Worm (Caenorhabditis elegans): Measurements from ENCODE around the gene T23G7.3.

T23G7.3 gene

ce11 chrII:9128132-9128531, 39.5 kb downstream of the T23G7.3 start (continued):
- no peak for TF ChIP-seq ztf-7 (tag; optimal IDR thresholded peaks at IDR 0.05)
- peak; percentile 19 for TF ChIP-seq nhr-102 (tag; optimal IDR thresholded peaks at IDR 0.05)
- no peak for TF ChIP-seq jun-1 (tag; optimal IDR thresholded peaks at IDR 0.05)
- peak; percentile 68; the same call in 1 of the 2 replicates for TF ChIP-seq tra-1 (GFP tag; IDR thresholded peaks at IDR 0.05)
- 0 out of 2 replicates have a peak, but pooled peaks have one; percentile 21 for TF ChIP-seq hmg-1.1 (GFP tag; IDR thresholded peaks at IDR 0.05)
- no peak for TF ChIP-seq nhr-25 (tag; optimal IDR thresholded peaks at IDR 0.05; ENCODE audit: borderline replicate concordance, insufficient read depth)
- no peak for TF ChIP-seq daf-12 (tag; optimal IDR thresholded peaks at IDR 0.05)
- TF ChIP-seq nhr-41 (GFP tag; IDR thresholded peaks at IDR 0.05), result 0 out of 2 replicates have a peak, but pooled peaks have one; percentile 6
- TF ChIP-seq F37D6.2 (tag; optimal IDR thresholded peaks at IDR 0.05), result no peak
- TF ChIP-seq lin-39 (tag; optimal IDR thresholded peaks at IDR 0.05), result no peak
- peak; percentile 34; the same call in 1 of the 2 replicates for TF ChIP-seq T26A8.4 (GFP tag; IDR thresholded peaks at IDR 0.05)
- TF ChIP-seq tag-97 (GFP tag; IDR thresholded peaks at IDR 0.05), result no peak
- TF ChIP-seq lin-38 (GFP tag; IDR thresholded peaks at IDR 0.05), result peak; percentile 26; the same call in 1 of the 2 replicates
- TF ChIP-seq mxl-2 (GFP tag; conservative IDR thresholded peaks at IDR 0.05), result no peak
- peak; percentile 68 for TF ChIP-seq nhr-77 (tag; optimal IDR thresholded peaks at IDR 0.05)
- no peak for TF ChIP-seq unc-130 (GFP tag; optimal IDR thresholded peaks at IDR 0.05)
- TF ChIP-seq Y48G9A.11 (GFP tag; IDR thresholded peaks at IDR 0.05), result no peak
- TF ChIP-seq T20F7.1 (GFP tag; optimal IDR thresholded peaks at IDR 0.05), result peak; percentile 20
- TF ChIP-seq ceh-20 (GFP tag; IDR thresholded peaks at IDR 0.05), result no peak
- TF ChIP-seq ZK337.2 (GFP tag; IDR thresholded peaks at IDR 0.05), result no peak
- TF ChIP-seq zip-11 (GFP tag; IDR thresholded peaks at IDR 0.05), result no peak
- peak; percentile 44 to 68 for TF ChIP-seq lsy-2 (tag; optimal IDR thresholded peaks at IDR 0.05)
- no peak for TF ChIP-seq zag-1 (tag; optimal IDR thresholded peaks at IDR 0.05)
- TF ChIP-seq lim-7 (GFP tag; IDR thresholded peaks at IDR 0.05), result no peak
- peak; percentile 69 for TF ChIP-seq lin-29 (GFP tag; IDR thresholded peaks at IDR 0.05)
- TF ChIP-seq ceh-28 (tag; optimal IDR thresholded peaks at IDR 0.05), result no peak
- peak; percentile 33 for TF ChIP-seq nhr-11 (tag; optimal IDR thresholded peaks at IDR 0.05)
- 0 out of 2 replicates have a peak, but pooled peaks have one; percentile 12 for TF ChIP-seq php-3 (GFP tag; IDR thresholded peaks at IDR 0.05)
- no peak for TF ChIP-seq aly-2 (tag; optimal IDR thresholded peaks at IDR 0.05)
- 0 out of 4 replicates have a peak, but pooled peaks of 1 of the 2 experiments have one; percentile 26 for TF ChIP-seq madf-5 (GFP tag; IDR thresholded peaks at IDR 0.05)
- peak; percentile 86 for TF ChIP-seq nhr-28 (tag; optimal IDR thresholded peaks at IDR 0.05)
- no peak for TF ChIP-seq ceh-82 (tag; optimal IDR thresholded peaks at IDR 0.05)
- no peak for TF ChIP-seq dmd-9 (GFP tag; IDR thresholded peaks at IDR 0.05)
- TF ChIP-seq aha-1 (tag), result no peak
- peak in 1 of 2 experiments; percentile 11 for TF ChIP-seq hif-1 (tag; optimal IDR thresholded peaks at IDR 0.05)
- peak; percentile 47 for TF ChIP-seq hlh-30 (tag; optimal IDR thresholded peaks at IDR 0.05; ENCODE audit: insufficient read depth)
- TF ChIP-seq lin-13 (GFP tag; optimal IDR thresholded peaks at IDR 0.05), result no peak

DNA sequence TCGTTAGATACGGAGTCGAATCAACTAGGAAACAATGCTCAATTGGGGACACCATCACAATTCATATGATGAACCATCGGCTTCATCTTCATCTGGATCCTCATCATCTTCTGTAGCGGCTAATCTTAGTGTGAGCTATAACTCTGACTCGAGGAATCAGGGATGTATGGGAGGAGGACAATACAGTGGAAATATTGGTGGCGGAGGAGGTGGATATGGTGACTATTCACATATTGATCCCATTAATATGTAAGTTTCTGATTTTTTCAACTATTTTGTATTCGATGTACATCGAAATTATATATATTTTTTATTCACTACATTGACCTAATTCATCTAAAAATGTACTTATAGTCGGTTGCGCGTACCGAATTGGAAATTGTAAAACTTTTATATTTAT, 40.3 kb downstream of the T23G7.3 start:
- peak in 1 of 2 experiments; percentile 7 for TF ChIP-seq unc-62 (GFP tag; optimal IDR thresholded peaks at IDR 0.05 in 1 of 2)
- no peak for TF ChIP-seq unc-62 (tag; optimal IDR thresholded peaks at IDR 0.05)
- no peak for TF ChIP-seq spr-1 (tag; optimal IDR thresholded peaks at IDR 0.05)
- no peak for TF ChIP-seq lin-15B (tag; optimal IDR thresholded peaks at IDR 0.05)
- TF ChIP-seq hlh-30 (tag; optimal IDR thresholded peaks at IDR 0.05; ENCODE audit: insufficient read depth), result no peak
- no peak for TF ChIP-seq zfp-3 (GFP tag; conservative IDR thresholded peaks at IDR 0.05)
- no peak for TF ChIP-seq ceh-44 (GFP tag; IDR thresholded peaks at IDR 0.05)
- TF ChIP-seq unc-130 (GFP tag; optimal IDR thresholded peaks at IDR 0.05), result no peak
- no peak for TF ChIP-seq T20F7.1 (GFP tag; optimal IDR thresholded peaks at IDR 0.05)
- TF ChIP-seq lin-13 (GFP tag; optimal IDR thresholded peaks at IDR 0.05), result no peak
- TF ChIP-seq ceh-28 (tag; optimal IDR thresholded peaks at IDR 0.05), result no peak
- TF ChIP-seq zag-1 (tag; optimal IDR thresholded peaks at IDR 0.05), result no peak
- TF ChIP-seq hmg-1.1 (GFP tag; IDR thresholded peaks at IDR 0.05), result 0 out of 2 replicates have a peak, but pooled peaks have one; percentile 0
- no peak for TF ChIP-seq madf-5 (GFP tag; IDR thresholded peaks at IDR 0.05)
- TF ChIP-seq daf-8 (GFP tag; IDR thresholded peaks at IDR 0.05), result no peak
- no peak for TF ChIP-seq nhr-25 (tag; optimal IDR thresholded peaks at IDR 0.05; ENCODE audit: borderline replicate concordance, insufficient read depth)
- no peak for TF ChIP-seq dmd-9 (GFP tag; IDR thresholded peaks at IDR 0.05)
- peak; percentile 93 for TF ChIP-seq aha-1 (tag)
- TF ChIP-seq F10B5.3 (tag; optimal IDR thresholded peaks at IDR 0.05), result no peak
- no peak for TF ChIP-seq nhr-41 (GFP tag; IDR thresholded peaks at IDR 0.05)
- TF ChIP-seq F26F4.8 (GFP tag; conservative IDR thresholded peaks at IDR 0.05), result no peak
- no peak for TF ChIP-seq nhr-237 (tag; optimal IDR thresholded peaks at IDR 0.05)
